Worm (Caenorhabditis elegans): ENCODE measurements around the gene chk-1.

ce11 chrV:3724772-3725171 is 34.5 kb downstream of the chk-1 start, which contains the start of gene str-30:
- no peak for TF ChIP-seq him-1 (tag; optimal IDR thresholded peaks at IDR 0.05)
- TF ChIP-seq dao-5 (tag; optimal IDR thresholded peaks at IDR 0.05), result no peak
- TF ChIP-seq W03F9.2 (tag; optimal IDR thresholded peaks at IDR 0.05), result no peak
